Fruit fly (Drosophila melanogaster) whole organism, embryonic: ENCODE measurements around the gene Cmtr1.

Experiments used
- Ada2b ChIP-seq: fragments of 200-800 bp; sonication (Bioruptor generic); IDR thresholded peaks from 2 replicates; pipeline ENCODE4 v1.3.6; 2022; ENCODE audit warnings: missing biosample characterization, missing genetic modification characterization
- CG1024 ChIP-seq: fragments of 200-800 bp; sonication (Bioruptor generic); IDR thresholded peaks from 2 replicates; pipeline ENCODE4 v1.3.6; 2022; ENCODE audit warnings: missing biosample characterization, missing genetic modification characterization
- CG10366 ChIP-seq: fragments of 200-800 bp; sonication (Bioruptor generic); IDR thresholded peaks from 2 replicates; pipeline ENCODE4 v1.3.6; 2022; ENCODE audit warnings: missing biosample characterization, missing genetic modification characterization
- CG11456 ChIP-seq: fragments of 200-800 bp; sonication (Bioruptor generic); IDR thresholded peaks from 3 replicates; pipeline ENCODE4 v1.3.6; 2022; ENCODE audit warnings: missing biosample characterization, missing genetic modification characterization
- CG12071 ChIP-seq: fragments of 200-800 bp; sonication (Bioruptor generic); optimal IDR thresholded peaks from 3 replicates; lab custom pipeline; 2018; ENCODE audit warnings: missing biosample characterization, mild to moderate bottlenecking, missing genetic modification characterization
- CG12236 ChIP-seq: fragments of 200-800 bp; sonication (Bioruptor generic); optimal IDR thresholded peaks from 2 replicates; lab custom pipeline; 2016; ENCODE audit warnings: missing biosample characterization, missing genetic modification characterization
- CG12299 ChIP-seq: fragments of 200-800 bp; sonication (Bioruptor generic); optimal IDR thresholded peaks from 2 replicates; lab custom pipeline; 2018; ENCODE audit warnings: missing biosample characterization, mild to moderate bottlenecking, missing genetic modification characterization
- CG15011 ChIP-seq: fragments of 200-800 bp; sonication (Bioruptor generic); optimal IDR thresholded peaks from 3 replicates; lab custom pipeline; 2018; ENCODE audit warnings: missing biosample characterization, mild to moderate bottlenecking, missing genetic modification characterization
- CG17186 ChIP-seq: fragments of 200-800 bp; sonication (Bioruptor generic); optimal IDR thresholded peaks from 3 replicates; lab custom pipeline; 2017; ENCODE audit warnings: missing biosample characterization, missing genetic modification reagents, missing genetic modification characterization
- CG17359 ChIP-seq: fragments of 200-800 bp; sonication (Bioruptor generic); optimal IDR thresholded peaks from 3 replicates; lab custom pipeline; 2018; ENCODE audit warnings: missing biosample characterization, mild to moderate bottlenecking, missing genetic modification characterization, moderate library complexity
- CG18476 ChIP-seq: fragments of 200-800 bp; sonication (Bioruptor generic); optimal IDR thresholded peaks from 2 replicates; lab custom pipeline; 2016; ENCODE audit warnings: missing biosample characterization, mild to moderate bottlenecking, missing genetic modification characterization
- CG2712 ChIP-seq: fragments of 200-800 bp; optimal IDR thresholded peaks from 3 replicates; lab custom pipeline; 2019; ENCODE audit warnings: missing biosample characterization, mild to moderate bottlenecking, missing genetic modification characterization, moderate library complexity
- CG3163 ChIP-seq: fragments of 200-800 bp; sonication (Bioruptor generic); optimal IDR thresholded peaks from 3 replicates; lab custom pipeline; 2016; ENCODE audit warnings: missing biosample characterization, missing genetic modification characterization
- CG3407 ChIP-seq: fragments of 200-800 bp; sonication (Bioruptor generic); optimal IDR thresholded peaks from 2 replicates; lab custom pipeline; 2018; ENCODE audit warnings: missing biosample characterization, mild to moderate bottlenecking, missing genetic modification characterization
- CG42726 ChIP-seq: fragments of 200-800 bp; sonication (Bioruptor generic); IDR thresholded peaks from 2 replicates; pipeline ENCODE4 v1.3.6; 2022; ENCODE audit warnings: missing biosample characterization, missing genetic modification characterization; ENCODE audit not compliant: partially characterized antibody
- CG4282 ChIP-seq: fragments of 200-800 bp; sonication (Bioruptor generic); optimal IDR thresholded peaks from 2 replicates; lab custom pipeline; 2016; ENCODE audit warnings: missing biosample characterization, missing genetic modification characterization
- CG6272 ChIP-seq: fragments of 200-800 bp; sonication (Bioruptor generic); IDR thresholded peaks from 2 replicates; pipeline ENCODE4 v1.3.6; 2022; ENCODE audit warnings: missing biosample characterization, missing genetic modification characterization
- CkIIα-i1 ChIP-seq: fragments of 200-800 bp; sonication (Bioruptor generic); IDR thresholded peaks from 2 replicates; pipeline ENCODE4 v1.3.6; 2022; ENCODE audit warnings: missing biosample characterization, missing genetic modification characterization
- Dbx ChIP-seq: fragments of 200-800 bp; sonication (Bioruptor generic); IDR thresholded peaks from 3 replicates; pipeline ENCODE4 v1.3.6; 2022; ENCODE audit warnings: missing biosample characterization, missing genetic modification characterization
- Dip2 ChIP-seq: fragments of 200-800 bp; sonication (Bioruptor generic); IDR thresholded peaks from 2 replicates; pipeline ENCODE4 v1.3.6; 2022; ENCODE audit warnings: missing biosample characterization, missing genetic modification characterization
- ERR ChIP-seq: fragments of 200-800 bp; sonication (Bioruptor generic); optimal IDR thresholded peaks from 2 replicates; lab custom pipeline; 2016; ENCODE audit warnings: missing biosample characterization, missing genetic modification characterization
- Fer1 ChIP-seq: fragments of 200-800 bp; sonication (Bioruptor generic); optimal IDR thresholded peaks from 2 replicates; lab custom pipeline; 2017; ENCODE audit warnings: missing biosample characterization, mild to moderate bottlenecking, missing genetic modification characterization
- H15 ChIP-seq: fragments of 200-800 bp; sonication (Bioruptor generic); IDR thresholded peaks from 3 replicates; pipeline ENCODE4 v1.3.6; 2022; ENCODE audit warnings: missing biosample characterization, missing genetic modification characterization
- HLH54F ChIP-seq: fragments of 200-800 bp; sonication (Bioruptor generic); optimal IDR thresholded peaks from 3 replicates; lab custom pipeline; 2016; ENCODE audit warnings: missing biosample characterization, missing genetic modification characterization
- Hr3 ChIP-seq: fragments of 200-800 bp; sonication (Bioruptor generic); optimal IDR thresholded peaks from 3 replicates; lab custom pipeline; 2016; ENCODE audit warnings: missing biosample characterization, missing genetic modification characterization
- Hr51 ChIP-seq, 2 experiments: fragments of 200-800 bp; sonication (Bioruptor generic); optimal IDR thresholded peaks; 2 replicates in 1 of 2; 3 replicates in 1 of 2; lab custom pipeline; 2016 to 2018; ENCODE audit warnings: missing biosample characterization in 2 of 2, missing genetic modification characterization in 2 of 2, mild to moderate bottlenecking in 1 of 2, moderate library complexity in 1 of 2
- MTF-1 ChIP-seq: fragments of 200-800 bp; sonication (Bioruptor generic); optimal IDR thresholded peaks from 2 replicates; lab custom pipeline; 2018; ENCODE audit warnings: missing biosample characterization, mild to moderate bottlenecking, missing genetic modification characterization, borderline replicate concordance
- NfI ChIP-seq: fragments of 200-800 bp; sonication (Bioruptor generic); optimal IDR thresholded peaks from 3 replicates; lab custom pipeline; 2018; ENCODE audit warnings: missing biosample characterization, mild to moderate bottlenecking, missing genetic modification characterization, moderate library complexity
- Sox102F ChIP-seq: fragments of 200-800 bp; sonication (Bioruptor generic); optimal IDR thresholded peaks from 2 replicates; lab custom pipeline; 2018; ENCODE audit warnings: missing biosample characterization, mild to moderate bottlenecking, missing genetic modification characterization, moderate library complexity
- Stat92E ChIP-seq, 3 experiments: fragments of >200 bp in 2 of 3; fragments of 200-800 bp in 1 of 3; sonication (Bioruptor generic) in 1 of 3; optimal IDR thresholded peaks; 2 replicates each; lab custom pipeline; 2017 to 2019; ENCODE audit warnings: missing biosample characterization in 3 of 3, missing genetic modification characterization in 3 of 3, mild to moderate bottlenecking in 1 of 3, moderate library complexity in 1 of 3
- Tbp ChIP-seq: fragments of >200 bp; optimal IDR thresholded peaks from 2 replicates; lab custom pipeline; 2018; ENCODE audit warnings: missing biosample characterization, missing genetic modification characterization
- Vsx1 ChIP-seq: fragments of 200-800 bp; sonication (Bioruptor generic); optimal IDR thresholded peaks from 2 replicates; lab custom pipeline; 2017; ENCODE audit warnings: missing biosample characterization, mild to moderate bottlenecking, missing genetic modification characterization, missing genetic modification reagents
- Xbp1 ChIP-seq: fragments of 200-800 bp; sonication (Bioruptor generic); optimal IDR thresholded peaks from 3 replicates; lab custom pipeline; 2016; ENCODE audit warnings: missing biosample characterization, mild to moderate bottlenecking, missing genetic modification characterization
- ato ChIP-seq: fragments of 200-800 bp; sonication (Bioruptor generic); IDR thresholded peaks from 2 replicates; pipeline ENCODE4 v1.3.6; 2022; ENCODE audit warnings: missing biosample characterization, missing genetic modification characterization; ENCODE audit not compliant: partially characterized antibody
- chm ChIP-seq: fragments of 200-800 bp; sonication (Bioruptor generic); IDR thresholded peaks from 2 replicates; pipeline ENCODE4 v1.3.6; 2022; ENCODE audit warnings: missing biosample characterization, missing genetic modification characterization
- crol ChIP-seq: fragments of 200-800 bp; sonication (Bioruptor generic); IDR thresholded peaks from 2 replicates; pipeline ENCODE4 v1.3.6; 2022; ENCODE audit warnings: missing biosample characterization, missing genetic modification characterization
- ems ChIP-seq: fragments of 200-800 bp; sonication (Bioruptor generic); optimal IDR thresholded peaks from 3 replicates; lab custom pipeline; 2016; ENCODE audit warnings: missing biosample characterization, missing genetic modification characterization
- fd3F ChIP-seq: fragments of 200-800 bp; sonication (Bioruptor generic); optimal IDR thresholded peaks from 2 replicates; lab custom pipeline; 2018; ENCODE audit warnings: missing biosample characterization, mild to moderate bottlenecking, missing genetic modification characterization, moderate library complexity
- gfzf ChIP-seq: fragments of 200-800 bp; sonication (Bioruptor generic); optimal IDR thresholded peaks from 2 replicates; lab custom pipeline; 2016; ENCODE audit warnings: missing biosample characterization, mild to moderate bottlenecking, missing genetic modification characterization, moderate library complexity
- grau ChIP-seq: fragments of 200-800 bp; optimal IDR thresholded peaks from 3 replicates; lab custom pipeline; 2019; ENCODE audit warnings: missing biosample characterization, mild to moderate bottlenecking, missing genetic modification characterization, moderate library complexity
- hb ChIP-seq: fragments of 200-800 bp; sonication (Bioruptor generic); IDR thresholded peaks from 3 replicates; pipeline ENCODE4 v1.3.6; 2022; ENCODE audit warnings: missing biosample characterization, missing genetic modification characterization; ENCODE audit not compliant: partially characterized antibody
- hkb ChIP-seq, 2 experiments: fragments of 200-800 bp in 1 of 2; fragments of >200 bp in 1 of 2; sonication (Bioruptor generic) in 1 of 2; IDR thresholded peaks in 1 of 2; optimal IDR thresholded peaks in 1 of 2; 2 replicates each; pipeline versions ENCODE4 v1.3.6 to Lab custom; 2017 to 2022; ENCODE audit warnings: missing biosample characterization in 1 of 2, missing genetic modification characterization in 1 of 2
- insv ChIP-seq, 2 experiments: fragments of 200-800 bp; sonication (Bioruptor generic); optimal IDR thresholded peaks; 3 replicates each; lab custom pipeline; 2016 to 2018; ENCODE audit warnings: missing biosample characterization in 2 of 2, missing genetic modification characterization in 2 of 2
- maf-S ChIP-seq: fragments of 200-800 bp; sonication (Bioruptor generic); optimal IDR thresholded peaks from 2 replicates; lab custom pipeline; 2016; ENCODE audit warnings: missing biosample characterization, missing genetic modification characterization
- mld ChIP-seq: fragments of 200-800 bp; sonication (Bioruptor generic); IDR thresholded peaks from 3 replicates; pipeline ENCODE4 v1.3.6; 2022; ENCODE audit warnings: missing biosample characterization, missing genetic modification characterization; ENCODE audit not compliant: partially characterized antibody
- nerfin-2 ChIP-seq: fragments of 200-800 bp; sonication (Bioruptor generic); IDR thresholded peaks from 2 replicates; pipeline ENCODE4 v1.3.6; 2022; ENCODE audit warnings: missing biosample characterization, missing genetic modification characterization; ENCODE audit not compliant: partially characterized antibody
- sna ChIP-seq: fragments of 200-800 bp; sonication (Bioruptor generic); IDR thresholded peaks from 2 replicates; pipeline ENCODE4 v1.3.6; 2022; ENCODE audit warnings: missing biosample characterization, missing genetic modification characterization; ENCODE audit not compliant: partially characterized antibody
- trh ChIP-seq: fragments of 200-800 bp; sonication (Bioruptor generic); optimal IDR thresholded peaks from 2 replicates; lab custom pipeline; 2016; ENCODE audit warnings: missing biosample characterization, missing genetic modification characterization

Gene Cmtr1

dm6 chrX:4105830-4106233 is 5.0 kb upstream of the Cmtr1 start, which contains the start of gene cib (continued):
- TF ChIP-seq NfI (peak; percentile 26), trh (no peak), CG10366 (GFP tag; lab: Robert Waterston, UW) (peak; percentile 22; the same call in 1 of the 2 replicates), ato (GFP tag; lab: Robert Waterston, UW) (peak; percentile 81; the same call in 1 of the 2 replicates), CG17186 (peak; percentile 79), CG1024 (GFP tag; lab: Robert Waterston, UW) (no peak), Xbp1 (no peak), sna (GFP tag; lab: Robert Waterston, UW) (peak; percentile 68), Dbx (GFP tag; lab: Robert Waterston, UW) (peak; percentile 75; the same call in 2 of the 3 replicates), grau (peak; percentile 49), CG3163 (GFP tag; lab: Kevin White, UChicago) (peak; percentile 26), Ada2b (GFP tag; lab: Robert Waterston, UW) (no peak), insv (GFP tag; optimal IDR thresholded peaks at IDR 0.05; lab: Kevin White, UChicago) (peak in 1 of 2 experiments; percentile 79), Sox102F (GFP tag; lab: Kevin White, UChicago) (no peak), H15 (GFP tag; lab: Robert Waterston, UW) (no peak), fd3F (GFP tag; lab: Kevin White, UChicago) (no peak), Dip2 (GFP tag; lab: Robert Waterston, UW) (no peak), Stat92E (GFP tag; optimal IDR thresholded peaks at IDR 0.05; lab: Kevin White, UChicago) (peak in 1 of 3 experiments; percentile 87), maf-S (GFP tag; lab: Kevin White, UChicago) (peak; percentile 22), HLH54F (GFP tag; lab: Kevin White, UChicago) (peak; percentile 15), CG15011 (GFP tag; lab: Kevin White, UChicago) (no peak), CG18476 (no peak), CG12236 (peak; percentile 29), hkb (optimal IDR thresholded peaks at IDR 0.05; lab: Kevin White, UChicago) (peak; percentile 68), hkb (GFP tag; IDR thresholded peaks at IDR 0.05; lab: Robert Waterston, UW) (no peak; the same call in 1 of the 2 replicates), hb (0 out of 3 replicates have a peak, but pooled peaks have one; percentile 52), ems (GFP tag; lab: Kevin White, UChicago) (peak; percentile 29), Tbp (GFP tag; lab: Kevin White, UChicago) (peak; percentile 61), CG11456 (GFP tag; lab: Robert Waterston, UW) (0 out of 3 replicates have a peak, but pooled peaks have one; percentile 34), Fer1 (peak; percentile 29), Hr3 (GFP tag; lab: Kevin White, UChicago) (no peak), chm (GFP tag; lab: Robert Waterston, UW) (peak; percentile 56; the same call in 1 of the 2 replicates), CG17359 (tag; lab: Kevin White, UChicago) (peak; percentile 31), Vsx1 (no peak), CG12071 (GFP tag; lab: Kevin White, UChicago) (peak; percentile 37), ERR (GFP tag; lab: Kevin White, UChicago) (peak; percentile 23), CG42726 (GFP tag; lab: Robert Waterston, UW) (peak; percentile 87), nerfin-2 (GFP tag; lab: Robert Waterston, UW) (peak; percentile 64), Hr51 (GFP tag; optimal IDR thresholded peaks at IDR 0.05; lab: Kevin White, UChicago) (peak; percentile 12), CG6272 (GFP tag; lab: Robert Waterston, UW) (peak; percentile 34; the same call in 1 of the 2 replicates), CG12299 (tag; lab: Kevin White, UChicago) (peak; percentile 28), CG3407 (peak; percentile 14), CG4282 (GFP tag; lab: Kevin White, UChicago) (peak; percentile 13), mld (peak; percentile 84; the same call in 2 of the 3 replicates), CG2712 (tag; lab: Kevin White, UChicago) (peak; percentile 97), CkIIα-i1 (GFP tag; lab: Robert Waterston, UW) (no peak), crol (GFP tag; lab: Robert Waterston, UW) (0 out of 2 replicates have a peak, but pooled peaks have one; percentile 32), MTF-1 (GFP tag; lab: Kevin White, UChicago) (peak; percentile 23), gfzf (GFP tag; lab: Kevin White, UChicago) (peak; percentile 99)
